Worm (Caenorhabditis elegans) whole organism, L4 larva: ENCODE data around the gene Y38E10A.34.
A peak's percentile ranks its signal among the peaks of the same experiment; 100 is the strongest.

Source experiments
- F37D6.2 ChIP-seq: sonication (generic microtip); optimal IDR thresholded peaks from 2 replicates; lab custom pipeline; 2016; ENCODE audit warnings: mild to moderate bottlenecking, missing genetic modification characterization, missing compliant biosample characterization
- F49E8.2 ChIP-seq: sonication (generic microtip); optimal IDR thresholded peaks from 2 replicates; lab custom pipeline; 2016; ENCODE audit warnings: missing compliant biosample characterization, mild to moderate bottlenecking, missing genetic modification characterization, borderline replicate concordance
- Y48G9A.11 ChIP-seq: fragments of 200-800 bp; sonication (Bioruptor generic); IDR thresholded peaks from 2 replicates; pipeline ENCODE4 v1.3.6; 2022; ENCODE audit warnings: missing genetic modification reagents, missing genetic modification characterization, missing compliant biosample characterization
- ZK337.2 ChIP-seq: fragments of 200-800 bp; sonication (Bioruptor generic); IDR thresholded peaks from 2 replicates; pipeline ENCODE4 v1.3.6; 2022; ENCODE audit warnings: missing genetic modification reagents, missing genetic modification characterization, missing compliant biosample characterization
- aha-1 ChIP-seq: fragments of 150-350 bp; peaks from one replicate; lab custom pipeline; 2014; ENCODE audit warnings: missing biosample characterization, missing genetic modification characterization
- aly-2 ChIP-seq: sonication (generic microtip); optimal IDR thresholded peaks from 2 replicates; lab custom pipeline; 2018; ENCODE audit warnings: missing biosample characterization, missing genetic modification characterization
- ceh-20 ChIP-seq: fragments of 200-800 bp; sonication (Bioruptor generic); IDR thresholded peaks from 2 replicates; pipeline ENCODE4 v1.3.6; 2022; ENCODE audit warnings: missing genetic modification reagents, missing genetic modification characterization, missing compliant biosample characterization
- ceh-28 ChIP-seq: fragments of 150-350 bp; optimal IDR thresholded peaks from 2 replicates; lab custom pipeline; 2014; ENCODE audit warnings: missing biosample characterization, missing genetic modification reagents, missing genetic modification characterization
- ceh-32 ChIP-seq: sonication (generic microtip); optimal IDR thresholded peaks from 2 replicates; lab custom pipeline; 2016; ENCODE audit warnings: mild to moderate bottlenecking, missing genetic modification characterization, missing compliant biosample characterization; ENCODE audit not compliant: poor library complexity
- ceh-82 ChIP-seq: sonication (generic microtip); optimal IDR thresholded peaks from 2 replicates; lab custom pipeline; 2017; ENCODE audit warnings: missing biosample characterization, missing genetic modification characterization
- cey-2 ChIP-seq: sonication (generic microtip); optimal IDR thresholded peaks from 3 replicates; lab custom pipeline; 2017; ENCODE audit warnings: missing genetic modification characterization, mild to moderate bottlenecking, missing compliant biosample characterization, antibody characterized with exemption, borderline replicate concordance; ENCODE audit not compliant: insufficient read depth
- daf-16 ChIP-seq, 3 experiments: sonication (generic microtip); optimal IDR thresholded peaks; 2 replicates each; lab custom pipeline; 2016 to 2017; ENCODE audit warnings: missing genetic modification characterization in 3 of 3, missing genetic modification reagents in 3 of 3, mild to moderate bottlenecking in 2 of 3, missing compliant biosample characterization in 2 of 3, missing biosample characterization in 1 of 3, moderate library complexity in 1 of 3
- daf-8 ChIP-seq: fragments of 200-800 bp; sonication (Bioruptor generic); IDR thresholded peaks from 2 replicates; pipeline ENCODE4 v1.3.6; 2022; ENCODE audit warnings: missing genetic modification characterization, missing compliant biosample characterization
- dmd-6 ChIP-seq: fragments of 200-800 bp; sonication (Bioruptor generic); IDR thresholded peaks from 2 replicates; pipeline ENCODE4 v1.3.6; 2022; ENCODE audit warnings: missing genetic modification reagents, missing genetic modification characterization, missing compliant biosample characterization
- dmd-9 ChIP-seq: fragments of 200-800 bp; sonication (Bioruptor generic); IDR thresholded peaks from 2 replicates; pipeline ENCODE4 v1.3.6; 2022; ENCODE audit warnings: missing genetic modification reagents, missing genetic modification characterization, missing compliant biosample characterization
- fos-1 ChIP-seq: fragments of 150-350 bp; optimal IDR thresholded peaks from 2 replicates; lab custom pipeline; 2014; ENCODE audit warnings: missing biosample characterization, missing genetic modification characterization
- hif-1 ChIP-seq, 2 experiments: sonication (generic microtip); optimal IDR thresholded peaks; 2 replicates each; lab custom pipeline; 2016 to 2017; ENCODE audit warnings: missing compliant biosample characterization in 2 of 2, missing genetic modification characterization in 2 of 2, missing genetic modification reagents in 2 of 2, missing genotype in 2 of 2, mild to moderate bottlenecking in 1 of 2
- hlh-11 ChIP-seq: fragments of 200-800 bp; sonication (Bioruptor generic); optimal IDR thresholded peaks from 2 replicates; lab custom pipeline; 2018; ENCODE audit warnings: mild to moderate bottlenecking, missing genetic modification characterization, missing compliant biosample characterization
- hlh-30 ChIP-seq: sonication (generic microtip); optimal IDR thresholded peaks from 2 replicates; lab custom pipeline; 2017; ENCODE audit warnings: antibody characterized with exemption, mild to moderate bottlenecking, missing genetic modification characterization, missing compliant biosample characterization; ENCODE audit not compliant: insufficient read depth
- hmg-1.1 ChIP-seq: fragments of 200-800 bp; sonication (Bioruptor generic); IDR thresholded peaks from 2 replicates; pipeline ENCODE4 v1.3.6; 2022; ENCODE audit warnings: missing genetic modification reagents, missing genetic modification characterization, missing compliant biosample characterization
- lin-15B ChIP-seq: fragments of 150-350 bp; sonication (generic microtip); optimal IDR thresholded peaks from 3 replicates; lab custom pipeline; 2014; ENCODE audit warnings: missing biosample characterization, missing genetic modification characterization
- lsy-2 ChIP-seq, 2 experiments: fragments of 150-350 bp in 1 of 2; sonication (generic microtip) in 1 of 2; optimal IDR thresholded peaks; 2 replicates each; lab custom pipeline; 2014 to 2017; ENCODE audit warnings: missing biosample characterization in 2 of 2, missing genetic modification characterization in 2 of 2
- mdl-1 ChIP-seq, 2 experiments: fragments of 150-350 bp in 1 of 2; sonication (generic microtip) in 1 of 2; optimal IDR thresholded peaks; 2 replicates each; lab custom pipeline; 2014 to 2017; ENCODE audit warnings: missing biosample characterization in 2 of 2, missing genetic modification characterization in 2 of 2
- mep-1 ChIP-seq: fragments of 150-350 bp; sonication (generic microtip); optimal IDR thresholded peaks from 3 replicates; lab custom pipeline; 2014; ENCODE audit warnings: missing biosample characterization, missing genetic modification characterization
- nhr-11 ChIP-seq: fragments of 150-350 bp; optimal IDR thresholded peaks from 2 replicates; lab custom pipeline; 2014; ENCODE audit warnings: missing biosample characterization, missing genetic modification characterization
- nhr-76 ChIP-seq: fragments of 150-350 bp; optimal IDR thresholded peaks from 2 replicates; lab custom pipeline; 2014; ENCODE audit warnings: missing biosample characterization, missing genetic modification characterization
- sdz-12 ChIP-seq: fragments of 200-800 bp; sonication (Bioruptor generic); optimal IDR thresholded peaks from 2 replicates; lab custom pipeline; 2018; ENCODE audit warnings: mild to moderate bottlenecking, missing genetic modification characterization, missing compliant biosample characterization
- set-16 ChIP-seq: fragments of 200-800 bp; sonication (Bioruptor generic); IDR thresholded peaks from 2 replicates; pipeline ENCODE4 v1.3.6; 2022; ENCODE audit warnings: missing genetic modification reagents, missing genetic modification characterization, missing compliant biosample characterization
- snpc-4 ChIP-seq: fragments of 150-350 bp; optimal IDR thresholded peaks from 2 replicates; lab custom pipeline; 2014; ENCODE audit warnings: missing biosample characterization, missing genetic modification characterization
- unc-62 ChIP-seq, 3 experiments: fragments of 150-350 bp in 1 of 3; sonication (generic microtip); optimal IDR thresholded peaks in 2 of 3; peaks in 1 of 3; 1 replicate in 1 of 3; 2 replicates in 2 of 3; lab custom pipeline; 2014 to 2017; ENCODE audit warnings: missing biosample characterization in 3 of 3, missing genetic modification characterization in 3 of 3, missing genetic modification reagents in 3 of 3, missing genotype in 1 of 3
- vab-7 ChIP-seq: fragments of 200-800 bp; sonication (Bioruptor generic); IDR thresholded peaks from 2 replicates; pipeline ENCODE4 v1.3.6; 2022; ENCODE audit warnings: missing genetic modification reagents, missing genetic modification characterization, missing compliant biosample characterization
- zip-11 ChIP-seq: fragments of 200-800 bp; sonication (Bioruptor generic); IDR thresholded peaks from 2 replicates; pipeline ENCODE4 v1.3.6; 2022; ENCODE audit warnings: missing genetic modification characterization, missing compliant biosample characterization
- zip-2 ChIP-seq: fragments of 150-350 bp; optimal IDR thresholded peaks from 2 replicates; lab custom pipeline; 2014; ENCODE audit warnings: missing biosample characterization, missing genetic modification characterization

Gene Y38E10A.34

ce11 chrII:12654447-12654846, 23.5 kb downstream of the Y38E10A.34 start, which contains the start of gene rgs-4:
TSS of gene rgs-4 (plus strand) at chrII:12654747.
- TF ChIP-seq sdz-12 (GFP tag; lab: Kevin White, UChicago): no peak
- no peak for TF ChIP-seq unc-62 (GFP tag; optimal IDR thresholded peaks at IDR 0.05 in 1 of 2; lab: Kevin White, UChicago)
- no peak for TF ChIP-seq unc-62 (tag; optimal IDR thresholded peaks at IDR 0.05; lab: Kevin White, UChicago)
- TF ChIP-seq daf-16 (GFP tag; optimal IDR thresholded peaks at IDR 0.05; lab: Kevin White, UChicago): no peak
- TF ChIP-seq daf-16 (tag; optimal IDR thresholded peaks at IDR 0.05; lab: Kevin White, UChicago): no peak
- TF ChIP-seq zip-11 (GFP tag; lab: Robert Waterston, UW): no peak
- TF ChIP-seq ZK337.2 (GFP tag; lab: Robert Waterston, UW): no peak
- TF ChIP-seq lsy-2 (tag; optimal IDR thresholded peaks at IDR 0.05; lab: Kevin White, UChicago): no peak
- no peak for TF ChIP-seq nhr-76 (tag; lab: Kevin White, UChicago)
- TF ChIP-seq hif-1 (tag; optimal IDR thresholded peaks at IDR 0.05; lab: Kevin White, UChicago): no peak
- TF ChIP-seq dmd-9 (GFP tag; lab: Robert Waterston, UW): no peak
- TF ChIP-seq ceh-82 (tag; lab: Kevin White, UChicago): no peak
- no peak for TF ChIP-seq nhr-11 (tag; lab: Kevin White, UChicago)
- no peak for TF ChIP-seq F49E8.2 (tag; lab: Kevin White, UChicago)
- TF ChIP-seq Y48G9A.11 (GFP tag; lab: Robert Waterston, UW): no peak
- no peak for TF ChIP-seq zip-2 (tag; lab: Kevin White, UChicago)

- no peak for TF ChIP-seq dmd-9 (GFP tag; lab: Robert Waterston, UW)
- TF ChIP-seq aha-1: peak; percentile 74
Measured at ce11 chrII:12655816-12656215, 24.8 kb downstream of the Y38E10A.34 start.

- TF ChIP-seq mdl-1 (tag; optimal IDR thresholded peaks at IDR 0.05; lab: Kevin White, UChicago) (no peak), cey-2 (no peak), hmg-1.1 (GFP tag; lab: Robert Waterston, UW) (no peak), F49E8.2 (tag; lab: Kevin White, UChicago) (no peak), dmd-6 (GFP tag; lab: Robert Waterston, UW) (no peak), ceh-28 (tag; lab: Kevin White, UChicago) (no peak), F37D6.2 (tag; lab: Kevin White, UChicago) (no peak), snpc-4 (no peak), daf-8 (GFP tag; lab: Robert Waterston, UW) (no peak), set-16 (no peak), mep-1 (tag; lab: Kevin White, UChicago) (no peak), vab-7 (GFP tag; lab: Robert Waterston, UW) (no peak), aly-2 (tag; lab: Kevin White, UChicago) (no peak), lin-15B (tag; lab: Kevin White, UChicago) (no peak), ceh-20 (no peak), fos-1 (no peak), Y48G9A.11 (GFP tag; lab: Robert Waterston, UW) (no peak), ceh-32 (tag; lab: Kevin White, UChicago) (no peak)
- TF ChIP-seq, all 104 proteins: peak for 0
Measured at ce11 chrII:12657620-12658019, 26.6 kb downstream of the Y38E10A.34 start.

- no peak for TF ChIP-seq Y48G9A.11 (GFP tag; lab: Robert Waterston, UW)
- peak; percentile 1 for TF ChIP-seq hlh-30 (tag; lab: Kevin White, UChicago)
- peak; percentile 38 for TF ChIP-seq nhr-11 (tag; lab: Kevin White, UChicago)
- TF ChIP-seq daf-16 (GFP tag; optimal IDR thresholded peaks at IDR 0.05; lab: Kevin White, UChicago): peak in 1 of 2 experiments; percentile 67
- no peak for TF ChIP-seq daf-16 (tag; optimal IDR thresholded peaks at IDR 0.05; lab: Kevin White, UChicago)
- peak; percentile 9 for TF ChIP-seq hlh-11 (tag; lab: Kevin White, UChicago)
Measured at ce11 chrII:12658409-12658808, 27.4 kb downstream of the Y38E10A.34 start.
